Fruit fly (Drosophila melanogaster) whole organism, wandering third instar larva: ENCODE measurements around the gene sba.

Experiments used
- Abd-B ChIP-seq: fragments of >200 bp; optimal IDR thresholded peaks from 2 replicates; lab custom pipeline; 2017; ENCODE audit warnings: missing biosample characterization, missing genetic modification characterization
- CG32264 ChIP-seq: fragments of 200-800 bp; sonication (Bioruptor generic); optimal IDR thresholded peaks from 2 replicates; lab custom pipeline; 2016; ENCODE audit warnings: missing biosample characterization, missing genetic modification characterization
- CrebA ChIP-seq: fragments of 200-800 bp; sonication (Bioruptor generic); optimal IDR thresholded peaks from 2 replicates; lab custom pipeline; 2016; ENCODE audit warnings: missing biosample characterization, mild to moderate bottlenecking, missing genetic modification characterization, borderline replicate concordance
- Dif ChIP-seq: fragments of 200-275, 200-300 bp; sonication (Bioruptor generic); optimal IDR thresholded peaks from 2 replicates; lab custom pipeline; 2018; ENCODE audit warnings: missing biosample characterization, missing genetic modification characterization; ENCODE audit not compliant: partially characterized antibody
- Hnf4 ChIP-seq: fragments of 200-800 bp; sonication (Bioruptor generic); optimal IDR thresholded peaks from 2 replicates; lab custom pipeline; 2016; ENCODE audit warnings: missing biosample characterization, mild to moderate bottlenecking, missing genetic modification characterization
- Hr83 ChIP-seq: fragments of 200-300 bp; sonication (Bioruptor generic); optimal IDR thresholded peaks from 2 replicates; lab custom pipeline; 2016; ENCODE audit warnings: missing biosample characterization, mild to moderate bottlenecking, missing genetic modification characterization, moderate library complexity; ENCODE audit not compliant: poor library complexity, severe bottlenecking
- Jra ChIP-seq: sonication (Bioruptor generic); optimal IDR thresholded peaks from 2 replicates; lab custom pipeline; 2016; ENCODE audit warnings: missing biosample characterization, missing genetic modification characterization
- Mio ChIP-seq: sonication (Bioruptor generic); optimal IDR thresholded peaks from 2 replicates; lab custom pipeline; 2016; ENCODE audit warnings: missing biosample characterization, missing genetic modification characterization
- Myc ChIP-seq: fragments of >200 bp; optimal IDR thresholded peaks from 2 replicates; lab custom pipeline; 2017
- N ChIP-seq: fragments of >200 bp; optimal IDR thresholded peaks from 2 replicates; lab custom pipeline; 2018; ENCODE audit warnings: missing biosample characterization, missing external identifiers, missing genetic modification characterization
- Rel ChIP-seq, 2 experiments: fragments of 200-800 bp; sonication (Bioruptor generic) in 1 of 2; optimal IDR thresholded peaks; 2 replicates in 1 of 2; 3 replicates in 1 of 2; lab custom pipeline; 2016 to 2019; ENCODE audit warnings: mild to moderate bottlenecking in 2 of 2, missing biosample characterization in 2 of 2, missing genetic modification characterization in 2 of 2, moderate library complexity in 1 of 2
- Sp1 ChIP-seq: fragments of 200-800 bp; sonication (Bioruptor generic); optimal IDR thresholded peaks from 3 replicates; lab custom pipeline; 2019; ENCODE audit warnings: missing biosample characterization, mild to moderate bottlenecking, missing genetic modification characterization, moderate library complexity
- Vsx2 ChIP-seq: fragments of 200-300, 225-300 bp; sonication (Bioruptor generic); optimal IDR thresholded peaks from 2 replicates; lab custom pipeline; 2018; ENCODE audit warnings: missing biosample characterization, missing genetic modification characterization; ENCODE audit not compliant: partially characterized antibody
- dmrt93B ChIP-seq: fragments of 200-800 bp; sonication (Bioruptor generic); optimal IDR thresholded peaks from 2 replicates; lab custom pipeline; 2018; ENCODE audit warnings: missing biosample characterization, mild to moderate bottlenecking, missing genetic modification characterization
- dsf ChIP-seq: sonication (Bioruptor generic); optimal IDR thresholded peaks from 2 replicates; lab custom pipeline; 2016; ENCODE audit warnings: missing biosample characterization, missing genetic modification characterization, borderline replicate concordance
- ey ChIP-seq: fragments of 200-800 bp; sonication (Bioruptor generic); optimal IDR thresholded peaks from 2 replicates; lab custom pipeline; 2016; ENCODE audit warnings: missing biosample characterization, missing genetic modification characterization
- foxo ChIP-seq, 2 experiments: fragments of 200-800 bp; sonication (Bioruptor generic); optimal IDR thresholded peaks; 2 replicates in 1 of 2; 3 replicates in 1 of 2; lab custom pipeline; 2016 to 2017; ENCODE audit warnings: missing biosample characterization in 2 of 2, missing genetic modification characterization in 2 of 2
- fru ChIP-seq: fragments of 200-800 bp; sonication (Bioruptor generic); optimal IDR thresholded peaks from 3 replicates; lab custom pipeline; 2016; ENCODE audit warnings: missing biosample characterization, mild to moderate bottlenecking, missing genetic modification characterization
- h ChIP-seq: fragments of 200-800 bp; sonication (Bioruptor generic); optimal IDR thresholded peaks from 3 replicates; lab custom pipeline; 2016; ENCODE audit warnings: missing biosample characterization, mild to moderate bottlenecking, missing genetic modification characterization
- jim ChIP-seq: fragments of 175-275, 200-325 bp; sonication (Bioruptor generic); optimal IDR thresholded peaks from 2 replicates; lab custom pipeline; 2016; ENCODE audit warnings: missing biosample characterization, mild to moderate bottlenecking, missing genetic modification characterization
- pan ChIP-seq: fragments of >200 bp; optimal IDR thresholded peaks from 2 replicates; lab custom pipeline; 2017
- psq ChIP-seq: fragments of 200-800 bp; sonication (Bioruptor generic); optimal IDR thresholded peaks from 3 replicates; lab custom pipeline; 2017; ENCODE audit warnings: missing biosample characterization, mild to moderate bottlenecking, missing genetic modification characterization, moderate library complexity
- rgr ChIP-seq: fragments of 200-800 bp; sonication (Bioruptor generic); optimal IDR thresholded peaks from 3 replicates; lab custom pipeline; 2016; ENCODE audit warnings: missing biosample characterization, mild to moderate bottlenecking, missing genetic modification characterization
- sage ChIP-seq: fragments of 200-800 bp; sonication (Bioruptor generic); optimal IDR thresholded peaks from 2 replicates; lab custom pipeline; 2016; ENCODE audit warnings: missing biosample characterization, mild to moderate bottlenecking, missing genetic modification characterization
- sv ChIP-seq: fragments of 200-800 bp; sonication (Bioruptor generic); optimal IDR thresholded peaks from 3 replicates; lab custom pipeline; 2016; ENCODE audit warnings: missing biosample characterization, missing genetic modification characterization
- usp ChIP-seq: fragments of >200 bp; optimal IDR thresholded peaks from 2 replicates; lab custom pipeline; 2017; ENCODE audit warnings: missing biosample characterization, missing genetic modification characterization

Gene sba

DNA sequence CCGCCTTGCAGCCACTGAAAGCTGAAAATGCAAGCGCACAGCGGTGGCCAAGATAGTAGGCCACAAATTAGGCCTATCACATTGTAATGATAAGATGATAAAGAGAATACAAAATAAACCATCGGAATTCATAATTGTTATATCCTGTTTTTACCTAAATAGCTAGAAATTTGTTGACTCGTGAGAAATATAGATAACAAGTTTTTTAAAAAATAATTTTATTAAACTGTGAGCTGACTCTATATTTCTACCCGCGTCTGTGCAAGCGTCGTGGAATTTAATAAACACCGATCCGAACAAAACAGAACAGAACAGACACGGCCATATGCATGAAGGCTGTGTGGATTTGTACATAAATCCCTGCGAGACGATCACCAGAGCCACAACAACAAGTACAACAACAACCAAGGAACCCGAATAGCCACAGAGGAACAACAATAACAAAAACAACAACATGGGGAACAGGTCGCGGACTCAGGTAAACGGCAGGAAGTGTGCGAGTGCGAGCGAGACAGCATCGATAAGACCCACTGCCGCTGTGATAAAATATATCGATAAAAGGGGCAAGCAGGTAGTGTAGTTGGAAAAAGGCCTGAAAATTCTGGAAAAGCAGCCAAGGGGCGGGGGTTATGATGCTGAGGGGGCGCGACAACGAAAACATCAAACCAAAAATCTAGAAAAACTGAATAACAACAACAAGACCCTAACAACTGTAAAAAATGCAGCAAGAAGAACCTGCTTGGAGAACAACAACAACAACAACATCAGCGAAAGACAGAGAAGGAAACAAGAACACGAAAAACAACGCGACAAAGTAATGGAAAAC is 36.3 kb downstream of the sba start (continued):
- TF ChIP-seq dsf (GFP tag; lab: Kevin White, UChicago) = peak; percentile 53
- peak; percentile 84 for TF ChIP-seq CG32264 (GFP tag; lab: Kevin White, UChicago)
- peak; percentile 95 for TF ChIP-seq Sp1
- peak; percentile 96 for TF ChIP-seq h
- TF ChIP-seq Hr83 (GFP tag; lab: Kevin White, UChicago) = no peak
- TF ChIP-seq, all 38 proteins: peak for 25

DNA sequence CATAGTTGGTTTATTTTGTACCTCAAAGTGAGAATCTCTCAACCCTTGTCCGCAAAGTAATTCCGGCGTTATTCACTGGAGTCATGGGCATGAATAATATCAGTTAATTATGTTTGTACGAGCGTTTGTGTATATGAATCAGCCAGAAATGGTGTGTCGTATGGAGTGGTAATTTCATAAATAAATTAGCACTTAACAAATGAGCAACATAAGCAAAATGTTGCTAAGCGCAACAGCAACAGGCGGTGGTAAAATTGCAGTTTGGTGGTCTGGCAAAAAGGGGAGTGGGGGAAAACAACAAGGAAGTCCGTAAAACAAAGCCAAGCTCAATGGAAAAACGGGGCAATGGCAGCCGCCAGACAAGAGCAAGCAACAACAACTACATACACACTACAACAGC is 37.1 kb downstream of the sba start:
- TF ChIP-seq CrebA (GFP tag; lab: Kevin White, UChicago) (no peak), Hr83 (GFP tag; lab: Kevin White, UChicago) (no peak), Dif (GFP tag; lab: Kevin White, UChicago) (no peak), CG32264 (GFP tag; lab: Kevin White, UChicago) (no peak), Sp1 (no peak), Rel (GFP tag; optimal IDR thresholded peaks at IDR 0.05; lab: Kevin White, UChicago) (no peak), Rel (tag; optimal IDR thresholded peaks at IDR 0.05; lab: Kevin White, UChicago) (no peak), foxo (GFP tag; optimal IDR thresholded peaks at IDR 0.05; lab: Kevin White, UChicago) (no peak), Myc (no peak), usp (GFP tag; lab: Kevin White, UChicago) (no peak), dmrt93B (no peak), pan (no peak), Hnf4 (GFP tag; lab: Kevin White, UChicago) (no peak), sv (GFP tag; lab: Kevin White, UChicago) (no peak), Jra (GFP tag; lab: Kevin White, UChicago) (no peak), sage (GFP tag; lab: Kevin White, UChicago) (no peak), Abd-B (GFP tag; lab: Kevin White, UChicago) (no peak)

DNA sequence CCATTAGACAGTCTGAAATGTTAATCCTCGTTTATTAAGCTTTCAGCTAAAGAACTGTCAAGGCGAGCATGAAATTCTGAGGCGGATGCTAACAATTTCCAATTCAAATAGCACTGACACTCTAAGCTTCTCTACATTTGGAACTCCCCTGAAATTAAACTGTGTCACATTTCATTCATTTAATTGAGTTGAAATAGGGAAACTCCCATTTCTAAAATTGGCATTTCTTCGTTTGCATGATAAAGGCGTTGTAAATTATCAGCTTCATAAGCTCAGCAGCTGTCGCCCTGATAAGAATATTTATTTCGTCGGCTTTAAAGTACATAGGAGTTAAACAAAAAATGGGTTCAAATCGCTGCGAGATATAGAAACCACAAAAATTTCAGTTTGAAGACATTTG is 37.6 kb downstream of the sba start:
- no peak for TF ChIP-seq Rel (GFP tag; optimal IDR thresholded peaks at IDR 0.05; lab: Kevin White, UChicago)
- peak; percentile 99 for TF ChIP-seq Rel (tag; optimal IDR thresholded peaks at IDR 0.05; lab: Kevin White, UChicago)
- no peak for TF ChIP-seq sv (GFP tag; lab: Kevin White, UChicago)
- TF ChIP-seq, all 38 proteins: peak for 1

DNA sequence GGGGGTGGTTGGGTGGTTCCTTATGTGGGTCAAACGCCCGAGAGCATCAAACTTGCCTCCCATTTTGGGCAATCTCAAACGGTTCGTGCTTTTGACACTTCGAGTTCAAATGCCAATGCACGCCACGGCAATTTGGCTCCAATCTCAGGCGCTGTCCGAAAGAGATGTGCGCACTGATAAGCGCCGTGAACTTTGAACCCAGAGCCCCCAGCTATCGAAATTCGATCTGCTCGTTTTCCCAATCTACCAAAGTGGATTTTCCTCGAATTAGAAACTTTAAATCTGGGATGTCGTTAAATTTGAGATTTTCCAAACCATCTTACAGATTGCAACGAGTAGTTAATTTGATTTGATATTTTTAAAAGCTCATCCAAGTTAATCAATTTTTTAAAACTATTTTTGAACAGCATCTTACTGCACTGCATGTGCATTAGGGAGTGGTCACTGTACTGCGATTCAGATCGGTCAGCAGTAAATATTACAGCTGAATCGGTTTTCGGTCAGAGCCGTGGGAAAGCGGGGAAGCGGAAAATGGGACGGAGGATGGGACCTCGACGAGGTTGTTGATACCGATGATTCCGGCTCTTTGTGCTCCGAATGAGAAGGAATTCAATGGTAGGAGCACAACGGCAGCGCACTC is 38.6 kb downstream of the sba start:
- TF ChIP-seq ey (GFP tag; lab: Kevin White, UChicago) (no peak), jim (no peak), fru (GFP tag; lab: Kevin White, UChicago) (peak; percentile 8), foxo (GFP tag; optimal IDR thresholded peaks at IDR 0.05; lab: Kevin White, UChicago) (no peak), Mio (no peak), h (no peak)
- TF ChIP-seq, all 38 proteins: peak for 1

DNA sequence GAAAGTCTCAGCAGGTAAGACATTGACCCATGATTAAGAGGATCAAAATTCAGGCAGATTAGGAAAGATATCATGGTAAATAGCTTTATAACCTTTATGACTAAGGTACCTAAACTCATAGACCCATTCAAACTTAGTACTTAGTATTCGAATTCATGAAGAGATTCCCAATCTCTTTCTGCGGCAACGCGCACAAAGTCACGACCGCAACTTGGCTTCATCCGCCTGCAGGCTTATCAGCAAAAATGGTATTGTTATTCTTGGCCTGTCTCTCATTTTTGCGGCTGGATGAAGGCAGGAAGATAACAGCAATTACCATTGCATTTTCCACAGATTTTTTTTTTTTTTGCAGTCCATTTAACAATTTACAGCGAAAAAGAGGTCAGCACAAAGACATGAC is 42.5 kb downstream of the sba start:
- TF ChIP-seq Hr83 (GFP tag; lab: Kevin White, UChicago) = no peak
- TF ChIP-seq N = no peak
- TF ChIP-seq Sp1 = no peak
- TF ChIP-seq sv (GFP tag; lab: Kevin White, UChicago) = no peak
- TF ChIP-seq pan = no peak
- no peak for TF ChIP-seq Vsx2 (GFP tag; lab: Kevin White, UChicago)
- TF ChIP-seq, all 38 proteins: peak for 0

DNA sequence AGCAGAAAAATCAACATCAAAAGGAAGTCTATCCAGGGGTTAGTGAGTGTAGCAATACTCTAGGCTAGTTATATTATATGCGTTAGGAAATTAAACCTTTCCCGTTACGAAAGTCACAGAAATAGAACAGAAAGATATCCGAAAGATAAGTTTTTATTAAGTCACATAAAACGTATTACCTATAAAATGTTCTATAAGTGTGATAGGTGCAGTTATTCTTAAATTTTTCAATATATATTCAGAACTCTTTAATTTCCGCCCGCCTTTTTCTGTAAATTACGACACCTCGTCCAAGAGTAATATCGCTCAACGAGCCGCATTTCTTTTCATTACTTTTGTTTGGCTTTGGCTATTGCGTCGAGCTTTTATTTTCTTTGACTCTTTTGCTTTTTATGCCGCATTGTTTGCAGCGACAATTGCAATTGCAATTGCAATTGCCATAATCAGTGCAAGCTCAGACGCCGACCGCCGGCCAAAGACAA is 44.4 kb downstream of the sba start:
- no peak for TF ChIP-seq rgr (GFP tag; lab: Kevin White, UChicago)
- TF ChIP-seq psq = no peak
- no peak for TF ChIP-seq Rel (GFP tag; optimal IDR thresholded peaks at IDR 0.05; lab: Kevin White, UChicago)
- TF ChIP-seq Rel (tag; optimal IDR thresholded peaks at IDR 0.05; lab: Kevin White, UChicago) = no peak
- no peak for TF ChIP-seq fru (GFP tag; lab: Kevin White, UChicago)
